Worm (Caenorhabditis elegans): Measurements from ENCODE around the gene lyst-1.

Gene lyst-1

DNA sequence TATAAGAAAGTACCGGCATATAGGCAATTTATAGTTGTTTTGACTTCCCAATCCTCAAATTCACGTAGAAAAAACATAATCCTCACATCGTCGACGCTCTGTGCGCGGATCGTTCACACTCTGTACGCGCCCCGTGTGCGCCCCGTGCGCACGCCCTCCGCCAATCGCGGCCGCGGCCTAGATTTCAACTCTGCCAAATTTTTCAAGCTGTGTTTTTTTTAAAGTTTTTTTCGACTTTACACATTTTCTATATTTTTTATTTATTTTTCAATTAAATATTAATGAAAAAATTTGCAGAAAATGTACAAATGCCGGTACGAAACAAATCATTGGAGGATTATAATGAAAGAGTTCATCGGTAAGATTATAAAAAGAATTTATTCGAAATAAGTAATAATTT is 17.8 kb downstream of the lyst-1 start, which contains the start of gene T01H10.11:
Gene T01H10.11 (plus strand): TSS at position 301 of the 400 bp plus-strand sequence.
- TF ChIP-seq lin-39 (tag; optimal IDR thresholded peaks at IDR 0.05) (no peak), nhr-11 (tag; optimal IDR thresholded peaks at IDR 0.05) (no peak), pha-4 (tag; optimal IDR thresholded peaks at IDR 0.05) (no peak), elt-3 (tag; optimal IDR thresholded peaks at IDR 0.05) (no peak), nfya-1 (tag; optimal IDR thresholded peaks at IDR 0.05; ENCODE audit: insufficient read depth) (no peak), pqm-1 (tag; optimal IDR thresholded peaks at IDR 0.05) (no peak), R02D3.7 (tag; optimal IDR thresholded peaks at IDR 0.05) (no peak), ceh-82 (tag; optimal IDR thresholded peaks at IDR 0.05) (no peak), nhr-77 (tag; optimal IDR thresholded peaks at IDR 0.05) (no peak), nhr-28 (tag; optimal IDR thresholded peaks at IDR 0.05) (no peak), eor-1 (tag; optimal IDR thresholded peaks at IDR 0.05) (no peak), nhr-12 (tag; optimal IDR thresholded peaks at IDR 0.05) (no peak), daf-12 (tag; optimal IDR thresholded peaks at IDR 0.05) (no peak), ceh-28 (tag; optimal IDR thresholded peaks at IDR 0.05) (no peak), ama-1 (optimal IDR thresholded peaks at IDR 0.05) (no peak)

DNA sequence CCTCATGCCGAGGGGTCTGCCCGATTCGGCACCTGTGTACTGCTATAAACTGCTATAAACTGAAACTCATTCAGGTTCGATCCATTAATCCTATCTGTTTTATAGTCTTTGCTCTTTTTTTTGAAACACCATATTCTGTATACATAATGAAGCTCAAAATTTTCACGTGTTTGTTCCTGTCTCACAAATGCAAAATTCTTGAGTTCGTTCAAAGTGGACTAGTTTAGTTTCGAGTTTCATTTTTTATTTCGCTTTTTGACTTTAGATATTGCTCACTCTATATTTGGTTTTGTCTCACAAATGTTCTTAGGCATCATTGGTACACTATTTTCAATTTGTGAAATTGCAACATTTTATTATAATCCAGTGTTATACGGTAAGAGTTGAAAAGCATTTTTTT is 19.7 kb downstream of the lyst-1 start, which contains the start of gene lgc-17:
Gene lgc-17 (plus strand): TSS at position 301 of the 400 bp plus-strand sequence.
- TF ChIP-seq ztf-11 (tag; optimal IDR thresholded peaks at IDR 0.05), result no peak
- TF ChIP-seq ama-1 (optimal IDR thresholded peaks at IDR 0.05), result no peak
- TF ChIP-seq daf-12 (tag; optimal IDR thresholded peaks at IDR 0.05), result no peak
- TF ChIP-seq nhr-11 (tag; optimal IDR thresholded peaks at IDR 0.05), result no peak
- no peak for TF ChIP-seq fkh-10 (GFP tag; optimal IDR thresholded peaks at IDR 0.05)
- no peak for TF ChIP-seq elt-1 (tag; optimal IDR thresholded peaks at IDR 0.05)
- no peak for TF ChIP-seq elt-3 (tag; optimal IDR thresholded peaks at IDR 0.05)
- no peak for TF ChIP-seq ceh-16 (tag; optimal IDR thresholded peaks at IDR 0.05)
- TF ChIP-seq jun-1 (tag; optimal IDR thresholded peaks at IDR 0.05), result no peak
- TF ChIP-seq ZK546.5 (tag; optimal IDR thresholded peaks at IDR 0.05), result no peak
- no peak for TF ChIP-seq mdl-1 (tag; optimal IDR thresholded peaks at IDR 0.05)
- TF ChIP-seq hmg-11 (tag; optimal IDR thresholded peaks at IDR 0.05), result no peak
- no peak for TF ChIP-seq pha-4 (tag; optimal IDR thresholded peaks at IDR 0.05)
- no peak for TF ChIP-seq sea-2 (GFP tag; optimal IDR thresholded peaks at IDR 0.05)

DNA sequence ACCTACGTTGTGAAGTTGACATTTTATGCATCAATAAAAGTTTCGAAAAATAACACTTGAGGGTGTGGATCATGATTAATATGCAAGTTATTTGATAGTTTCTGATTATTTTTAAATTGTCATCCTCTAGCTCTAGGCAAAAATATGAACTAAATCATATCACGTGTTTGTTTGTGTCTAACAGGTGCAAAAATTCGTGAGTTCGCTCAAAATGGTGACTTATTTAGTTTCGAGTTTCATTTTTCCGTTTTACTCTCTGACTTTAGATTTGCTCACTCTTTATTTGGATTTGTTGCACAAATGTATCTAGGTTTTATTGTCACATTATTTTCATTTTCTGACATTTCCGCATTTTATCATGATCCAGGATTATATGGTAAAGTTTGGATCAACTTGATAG is 22.6 kb downstream of the lyst-1 start, which contains the start of gene lgc-16:
Gene lgc-16 (plus strand): TSS at position 301 of the 400 bp plus-strand sequence.
- TF ChIP-seq pha-4 (tag; optimal IDR thresholded peaks at IDR 0.05), result no peak
- TF ChIP-seq nhr-76 (tag; optimal IDR thresholded peaks at IDR 0.05), result no peak
- no peak for TF ChIP-seq skn-1 (tag; optimal IDR thresholded peaks at IDR 0.05)
- no peak for TF ChIP-seq eor-1 (tag; optimal IDR thresholded peaks at IDR 0.05)
- no peak for TF ChIP-seq nhr-12 (tag; optimal IDR thresholded peaks at IDR 0.05)
- TF ChIP-seq nhr-77 (tag; optimal IDR thresholded peaks at IDR 0.05), result no peak
- no peak for TF ChIP-seq mml-1 (tag; optimal IDR thresholded peaks at IDR 0.05)
- no peak for TF ChIP-seq elt-3 (tag; optimal IDR thresholded peaks at IDR 0.05)

DNA sequence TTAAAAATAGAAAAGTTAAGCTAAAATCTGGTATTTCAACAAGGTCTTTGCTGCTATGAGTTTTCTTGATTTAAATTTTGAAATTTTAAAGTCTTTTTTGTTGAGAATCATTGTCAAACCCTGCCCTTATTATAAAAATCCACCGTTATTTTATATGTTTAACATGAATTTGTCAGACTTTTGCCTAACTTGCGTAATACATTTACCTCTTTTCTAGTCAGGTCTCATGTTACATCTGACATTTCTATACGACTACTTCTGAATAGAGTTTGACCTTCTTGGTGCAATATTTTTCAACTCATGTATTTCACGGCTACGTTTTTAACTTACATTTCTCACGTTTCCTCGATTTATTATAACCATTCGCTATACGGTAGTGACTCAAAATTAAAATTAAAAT is 26.9 kb downstream of the lyst-1 start, which contains the start of gene lgc-15:
Gene lgc-15 (plus strand): TSS at position 301 of the 400 bp plus-strand sequence.
- TF ChIP-seq pha-4 (tag; optimal IDR thresholded peaks at IDR 0.05) (no peak), nhr-28 (tag; optimal IDR thresholded peaks at IDR 0.05) (no peak), unc-39 (tag; optimal IDR thresholded peaks at IDR 0.05) (no peak)

DNA sequence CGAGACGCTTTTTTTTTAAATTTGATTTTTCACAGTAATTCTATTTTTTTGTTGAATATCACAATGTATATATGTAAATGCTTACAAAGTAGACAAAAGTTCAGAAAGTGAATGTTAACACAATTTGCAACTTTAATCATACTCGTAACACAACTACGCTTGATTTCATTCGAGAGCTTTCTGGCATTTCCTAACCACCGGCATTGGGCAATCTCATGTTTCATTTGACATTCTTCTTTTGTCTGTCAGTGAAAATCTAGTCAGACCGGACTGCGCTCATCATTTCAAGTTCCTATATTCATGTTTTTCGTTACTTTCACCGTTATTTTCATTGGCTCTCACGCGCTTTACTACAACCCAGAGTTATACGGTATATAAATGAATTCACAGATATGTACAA is 29.7 kb downstream of the lyst-1 start, which contains the start of gene lgc-14:
Gene lgc-14 (plus strand): TSS at position 301 of the 400 bp plus-strand sequence.
- TF ChIP-seq nhr-12 (tag; optimal IDR thresholded peaks at IDR 0.05), result no peak
- TF ChIP-seq nhr-77 (tag; optimal IDR thresholded peaks at IDR 0.05), result no peak
- no peak for TF ChIP-seq ZK546.5 (tag; optimal IDR thresholded peaks at IDR 0.05)
- no peak for TF ChIP-seq ceh-28 (tag; optimal IDR thresholded peaks at IDR 0.05)
- TF ChIP-seq pqm-1 (tag; optimal IDR thresholded peaks at IDR 0.05), result no peak
- no peak for TF ChIP-seq ztf-4 (tag; optimal IDR thresholded peaks at IDR 0.05)
- no peak for TF ChIP-seq nhr-25 (tag; optimal IDR thresholded peaks at IDR 0.05)
- TF ChIP-seq tbx-2 (tag; optimal IDR thresholded peaks at IDR 0.05), result no peak
- TF ChIP-seq fkh-2 (tag; optimal IDR thresholded peaks at IDR 0.05), result no peak
- no peak for TF ChIP-seq ztf-11 (tag; optimal IDR thresholded peaks at IDR 0.05)
- no peak for TF ChIP-seq nhr-28 (tag; optimal IDR thresholded peaks at IDR 0.05)
- no peak for TF ChIP-seq hmg-11 (tag; optimal IDR thresholded peaks at IDR 0.05)
- no peak for TF ChIP-seq zag-1 (tag; optimal IDR thresholded peaks at IDR 0.05)
- no peak for TF ChIP-seq mml-1 (tag; optimal IDR thresholded peaks at IDR 0.05)
- TF ChIP-seq eor-1 (tag; optimal IDR thresholded peaks at IDR 0.05), result no peak
- no peak for TF ChIP-seq jun-1 (tag; optimal IDR thresholded peaks at IDR 0.05)
- no peak for TF ChIP-seq ceh-82 (tag; optimal IDR thresholded peaks at IDR 0.05)
